Fruit fly (Drosophila melanogaster) whole organism: ENCODE data around the gene Ppt1.

Experiments
- CG8478 ChIP-seq: fragments of >200 bp; optimal IDR thresholded peaks from 2 replicates; lab custom pipeline; 2018; ENCODE audit warnings: inconsistent platforms
- Dll ChIP-seq: fragments of >200 bp; optimal IDR thresholded peaks from 2 replicates; lab custom pipeline; 2017
- EcR ChIP-seq, 2 experiments: fragments of >200 bp; optimal IDR thresholded peaks; 2 replicates each; lab custom pipeline; 2017; ENCODE audit warnings: missing biosample characterization in 2 of 2, missing genetic modification characterization in 2 of 2, missing genetic modification reagents in 2 of 2
- pan ChIP-seq: fragments of >200 bp; optimal IDR thresholded peaks from 2 replicates; lab custom pipeline; 2017
- psq ChIP-seq: fragments of >200 bp; optimal IDR thresholded peaks from 2 replicates; lab custom pipeline; 2017
- usp ChIP-seq: fragments of >200 bp; optimal IDR thresholded peaks from 2 replicates; lab custom pipeline; 2017; ENCODE audit warnings: missing biosample characterization, missing genetic modification characterization, mixed read lengths

- TF ChIP-seq pan (lab: Kevin White, UChicago) (no peak), CG8478 (lab: Kevin White, UChicago) (no peak), EcR (GFP tag; optimal IDR thresholded peaks at IDR 0.05; lab: Kevin White, UChicago) (no peak), usp (GFP tag; lab: Kevin White, UChicago) (no peak), psq (lab: Kevin White, UChicago) (no peak), Dll (lab: Kevin White, UChicago) (no peak)
Observed at dm6 chrX:8721501-8721900, 31.5 kb upstream of the Ppt1 start.
